Fruit fly (Drosophila melanogaster) whole organism, adult: ENCODE data around the gene CG31231.
A peak's percentile ranks its signal among the peaks of the same experiment; 100 is the strongest.

Source experiments
- CG11617 ChIP-seq: fragments of 200-800 bp; sonication (Bioruptor generic); optimal IDR thresholded peaks from 2 replicates; lab custom pipeline; 2017; ENCODE audit warnings: mild to moderate bottlenecking, missing biosample characterization, missing genetic modification reagents, missing genetic modification characterization
- CG12768 ChIP-seq: fragments of 200-800 bp; sonication (Bioruptor generic); optimal IDR thresholded peaks from 2 replicates; lab custom pipeline; 2017; ENCODE audit warnings: missing biosample characterization, missing genetic modification characterization, mild to moderate bottlenecking, moderate library complexity, missing genetic modification reagents
- CG14711 ChIP-seq: fragments of 200-800 bp; sonication (Bioruptor generic); optimal IDR thresholded peaks from 2 replicates; lab custom pipeline; 2018; ENCODE audit warnings: missing biosample characterization, mild to moderate bottlenecking, missing genetic modification characterization, moderate library complexity
- CG1620 ChIP-seq: fragments of 200-800 bp; sonication (Bioruptor generic); optimal IDR thresholded peaks from 2 replicates; lab custom pipeline; 2016; ENCODE audit warnings: missing biosample characterization, missing genetic modification characterization
- CG33017 ChIP-seq: fragments of 200-800 bp; sonication (Bioruptor generic); optimal IDR thresholded peaks from 2 replicates; lab custom pipeline; 2018; ENCODE audit warnings: missing biosample characterization, mild to moderate bottlenecking, missing genetic modification characterization, moderate library complexity
- CG5204 ChIP-seq: fragments of 200-800 bp; sonication (Bioruptor generic); optimal IDR thresholded peaks from 2 replicates; lab custom pipeline; 2016; ENCODE audit warnings: missing biosample characterization, missing genetic modification characterization
- CG7045 ChIP-seq: fragments of 200-800 bp; sonication (Bioruptor generic); optimal IDR thresholded peaks from 2 replicates; lab custom pipeline; 2017; ENCODE audit warnings: missing biosample characterization, mild to moderate bottlenecking, missing genetic modification characterization
- CG7101 ChIP-seq: fragments of 200-800 bp; sonication (Bioruptor generic); optimal IDR thresholded peaks from 2 replicates; lab custom pipeline; 2018; ENCODE audit warnings: missing biosample characterization, mild to moderate bottlenecking, missing genetic modification characterization, moderate library complexity
- Clk ChIP-seq: fragments of 200-800 bp; sonication (Bioruptor generic); optimal IDR thresholded peaks from 2 replicates; lab custom pipeline; 2017; ENCODE audit warnings: missing biosample characterization, missing genetic modification characterization
- Crg-1 ChIP-seq: fragments of 200-800 bp; sonication (Bioruptor generic); optimal IDR thresholded peaks from 2 replicates; lab custom pipeline; 2016; ENCODE audit warnings: missing biosample characterization, missing genetic modification characterization
- Hr96 ChIP-seq: fragments of 200-800 bp; sonication (Bioruptor generic); optimal IDR thresholded peaks from 2 replicates; lab custom pipeline; 2016; ENCODE audit warnings: missing biosample characterization, missing genetic modification characterization
- Mnt ChIP-seq: fragments of 200-800 bp; sonication (Bioruptor generic); optimal IDR thresholded peaks from 2 replicates; lab custom pipeline; 2016; ENCODE audit warnings: missing biosample characterization, mild to moderate bottlenecking, missing genetic modification characterization
- bab1 ChIP-seq: fragments of 200-800 bp; sonication (Bioruptor generic); optimal IDR thresholded peaks from 3 replicates; lab custom pipeline; 2019; ENCODE audit warnings: missing biosample characterization, mild to moderate bottlenecking, missing genetic modification characterization, moderate library complexity
- cic ChIP-seq: fragments of 200-800 bp; sonication (Bioruptor generic); optimal IDR thresholded peaks from 2 replicates; lab custom pipeline; 2017; ENCODE audit warnings: missing biosample characterization, mild to moderate bottlenecking, missing genetic modification characterization, moderate library complexity
- cnc ChIP-seq, 2 experiments: fragments of >200 bp; optimal IDR thresholded peaks; 2 replicates each; lab custom pipeline; 2017
- kay ChIP-seq: fragments of 200-800 bp; sonication (Bioruptor generic); peaks from one replicate; lab custom pipeline; 2016; ENCODE audit warnings: missing biosample characterization, missing genetic modification characterization, borderline replicate concordance
- ovo ChIP-seq: fragments of 200-800 bp; sonication (Bioruptor generic); optimal IDR thresholded peaks from 2 replicates; lab custom pipeline; 2016; ENCODE audit warnings: missing biosample characterization, missing genetic modification characterization
- pad ChIP-seq: fragments of 200-800 bp; sonication (Bioruptor generic); optimal IDR thresholded peaks from 3 replicates; lab custom pipeline; 2017; ENCODE audit warnings: missing biosample characterization, missing genetic modification characterization, mild to moderate bottlenecking, moderate library complexity, missing genetic modification reagents
- tj ChIP-seq: fragments of 200-800 bp; sonication (Bioruptor generic); optimal IDR thresholded peaks from 3 replicates; lab custom pipeline; 2017; ENCODE audit warnings: missing biosample characterization, mild to moderate bottlenecking, missing genetic modification characterization, moderate library complexity
- toe ChIP-seq: fragments of 200-800 bp; sonication (Bioruptor generic); optimal IDR thresholded peaks from 2 replicates; lab custom pipeline; 2016; ENCODE audit warnings: missing biosample characterization, missing genetic modification characterization

Gene CG31231

dm6 chr3R:18698855-18699569 lies 33.9 kb downstream of the CG31231 start:
- TF ChIP-seq CG5204 (GFP tag; lab: Kevin White, UChicago) = no peak
- TF ChIP-seq pad (GFP tag; lab: Kevin White, UChicago) = peak; percentile 93

dm6 chr3R:18703514-18703913 lies 38.4 kb downstream of the CG31231 start:
- TF ChIP-seq toe (GFP tag; lab: Kevin White, UChicago) (no peak), pad (GFP tag; lab: Kevin White, UChicago) (no peak), Crg-1 (no peak), tj (no peak), Clk (no peak)

dm6 chr3R:18705150-18705549 lies 40.0 kb downstream of the CG31231 start, which contains the start of the genes ChAT and VAChT:
TSS of gene ChAT (plus strand) at chr3R:18705501.
TSS of gene VAChT (plus strand) at chr3R:18705501.
- TF ChIP-seq CG7101 (tag; lab: Kevin White, UChicago) = no peak
- TF ChIP-seq pad (GFP tag; lab: Kevin White, UChicago) = peak; percentile 77

- TF ChIP-seq CG14711 (tag; lab: Kevin White, UChicago) (no peak), CG12768 (GFP tag; lab: Kevin White, UChicago) (no peak), pad (GFP tag; lab: Kevin White, UChicago) (no peak)
Measured at dm6 chr3R:18706289-18706688, 41.1 kb downstream of the CG31231 start.

- TF ChIP-seq kay (GFP tag; lab: Kevin White, UChicago) (no peak), Crg-1 (no peak), Mnt (GFP tag; lab: Kevin White, UChicago) (no peak), CG1620 (GFP tag; lab: Kevin White, UChicago) (no peak), CG5204 (GFP tag; lab: Kevin White, UChicago) (no peak), CG12768 (GFP tag; lab: Kevin White, UChicago) (no peak), CG33017 (no peak), cic (GFP tag; lab: Kevin White, UChicago) (no peak), cnc (optimal IDR thresholded peaks at IDR 0.05; lab: Kevin White, UChicago) (no peak), bab1 (GFP tag; lab: Kevin White, UChicago) (no peak), pad (GFP tag; lab: Kevin White, UChicago) (no peak), ovo (GFP tag; lab: Kevin White, UChicago) (no peak), CG11617 (GFP tag; lab: Kevin White, UChicago) (no peak), tj (no peak), CG14711 (tag; lab: Kevin White, UChicago) (no peak), Hr96 (GFP tag; lab: Kevin White, UChicago) (no peak), CG7045 (no peak), CG7101 (tag; lab: Kevin White, UChicago) (no peak)
Measured at dm6 chr3R:18707492-18707891, 42.3 kb downstream of the CG31231 start.
